Worm (Caenorhabditis elegans) whole organism, L1 larva: ENCODE data around the gene K06A1.2.

Experiments used
- F16B12.6 ChIP-seq: fragments of 150-350 bp; optimal IDR thresholded peaks from 2 replicates; lab custom pipeline; 2014; ENCODE audit warnings: missing biosample characterization, missing genetic modification characterization
- Y116A8C.19 ChIP-seq: sonication (generic microtip); optimal IDR thresholded peaks from 2 replicates; lab custom pipeline; 2016; ENCODE audit warnings: missing compliant biosample characterization, missing genetic modification characterization, borderline replicate concordance
- aha-1 ChIP-seq: fragments of 150-350 bp; optimal IDR thresholded peaks from 2 replicates; lab custom pipeline; 2014; ENCODE audit warnings: missing biosample characterization, missing genetic modification characterization
- alr-1 ChIP-seq: fragments of 200-800 bp; sonication (Bioruptor generic); optimal IDR thresholded peaks from 2 replicates; lab custom pipeline; 2018; ENCODE audit warnings: borderline replicate concordance, mild to moderate bottlenecking, missing genetic modification characterization, missing compliant biosample characterization
- aly-2 ChIP-seq: fragments of 150-350 bp; optimal IDR thresholded peaks from 2 replicates; lab custom pipeline; 2014; ENCODE audit warnings: missing biosample characterization, missing genetic modification characterization
- ceh-63 ChIP-seq: fragments of 200-800 bp; sonication (Bioruptor generic); optimal IDR thresholded peaks from 2 replicates; lab custom pipeline; 2018; ENCODE audit warnings: mild to moderate bottlenecking, missing genetic modification characterization, missing compliant biosample characterization
- dpl-1 ChIP-seq, 3 experiments: fragments of 150-350 bp in 2 of 3; sonication (generic microtip) in 1 of 3; optimal IDR thresholded peaks; 2 replicates each; lab custom pipeline; 2014 to 2017; ENCODE audit warnings: missing biosample characterization in 3 of 3, missing genetic modification characterization in 3 of 3, missing genetic modification reagents in 3 of 3
- dsc-1 ChIP-seq: sonication (generic microtip); optimal IDR thresholded peaks from 2 replicates; lab custom pipeline; 2016; ENCODE audit warnings: mild to moderate bottlenecking, missing genetic modification characterization, missing compliant biosample characterization
- egl-27 ChIP-seq, 2 experiments: fragments of 150-350 bp in 1 of 2; sonication (generic microtip); optimal IDR thresholded peaks; 3 replicates each; lab custom pipeline; 2017 to 2018; ENCODE audit warnings: missing biosample characterization in 2 of 2, missing genetic modification characterization in 2 of 2, missing genetic modification reagents in 2 of 2
- elt-2 ChIP-seq: sonication (generic microtip); optimal IDR thresholded peaks from 2 replicates; lab custom pipeline; 2016; ENCODE audit warnings: missing genetic modification characterization, mild to moderate bottlenecking, inconsistent platforms, missing compliant biosample characterization, missing genetic modification reagents
- ets-5 ChIP-seq: fragments of 200-800 bp; sonication (Bioruptor generic); IDR thresholded peaks from 2 replicates; pipeline ENCODE4 v1.3.6; 2022; ENCODE audit warnings: missing genetic modification characterization, missing compliant biosample characterization
- fkh-10 ChIP-seq: sonication (generic microtip); optimal IDR thresholded peaks from 2 replicates; lab custom pipeline; 2017; ENCODE audit warnings: missing biosample characterization, missing genetic modification reagents, missing genetic modification characterization
- fkh-4 ChIP-seq: sonication (generic microtip); optimal IDR thresholded peaks from 2 replicates; lab custom pipeline; 2016; ENCODE audit warnings: missing compliant biosample characterization, missing genetic modification characterization, borderline replicate concordance
- irx-1 ChIP-seq: sonication (generic microtip); optimal IDR thresholded peaks from 2 replicates; lab custom pipeline; 2016; ENCODE audit warnings: missing genetic modification characterization, missing compliant biosample characterization
- lin-13 ChIP-seq: fragments of 150-350 bp; optimal IDR thresholded peaks from 2 replicates; lab custom pipeline; 2014; ENCODE audit warnings: missing biosample characterization, missing genetic modification reagents, missing genetic modification characterization
- lin-14 ChIP-seq: fragments of 200-800 bp; sonication (Bioruptor generic); optimal IDR thresholded peaks from 2 replicates; lab custom pipeline; 2018; ENCODE audit warnings: mild to moderate bottlenecking, missing genetic modification characterization, moderate library complexity, missing compliant biosample characterization
- lir-3 ChIP-seq: sonication (generic microtip); optimal IDR thresholded peaks from 2 replicates; lab custom pipeline; 2016; ENCODE audit warnings: mild to moderate bottlenecking, missing genetic modification characterization, moderate library complexity, missing compliant biosample characterization; ENCODE audit not compliant: poor library complexity
- lsy-2 ChIP-seq, 2 experiments: fragments of 150-350 bp; optimal IDR thresholded peaks; 2 replicates each; lab custom pipeline; 2014; ENCODE audit warnings: missing biosample characterization in 2 of 2, missing genetic modification characterization in 2 of 2
- mdl-1 ChIP-seq, 2 experiments: fragments of 150-350 bp; optimal IDR thresholded peaks; 2 replicates each; lab custom pipeline; 2014 to 2017; ENCODE audit warnings: missing biosample characterization in 2 of 2, missing genetic modification characterization in 2 of 2, inconsistent platforms in 1 of 2
- mef-2 ChIP-seq: fragments of 150-350 bp; optimal IDR thresholded peaks from 2 replicates; lab custom pipeline; 2014; ENCODE audit warnings: missing biosample characterization, missing genetic modification characterization
- nhr-11 ChIP-seq: fragments of 150-350 bp; optimal IDR thresholded peaks from 2 replicates; lab custom pipeline; 2014; ENCODE audit warnings: missing biosample characterization, missing genetic modification characterization
- nhr-12 ChIP-seq: sonication (generic microtip); optimal IDR thresholded peaks from 2 replicates; lab custom pipeline; 2017; ENCODE audit warnings: missing biosample characterization, missing genetic modification characterization
- nhr-237 ChIP-seq: fragments of 150-350 bp; optimal IDR thresholded peaks from 2 replicates; lab custom pipeline; 2014; ENCODE audit warnings: missing biosample characterization, missing genetic modification characterization
- nhr-47 ChIP-seq: sonication (generic microtip); optimal IDR thresholded peaks from 2 replicates; lab custom pipeline; 2016; ENCODE audit warnings: mild to moderate bottlenecking, missing genetic modification characterization, moderate library complexity, missing compliant biosample characterization
- nhr-71 ChIP-seq: sonication (generic microtip); optimal IDR thresholded peaks from 2 replicates; lab custom pipeline; 2016; ENCODE audit warnings: mild to moderate bottlenecking, missing genetic modification characterization, moderate library complexity, missing compliant biosample characterization
- nhr-77 ChIP-seq: fragments of 150-350 bp; optimal IDR thresholded peaks from 2 replicates; lab custom pipeline; 2014; ENCODE audit warnings: missing biosample characterization, missing genetic modification characterization
- nhr-84 ChIP-seq: sonication (generic microtip); optimal IDR thresholded peaks from 2 replicates; lab custom pipeline; 2017; ENCODE audit warnings: missing biosample characterization, missing genetic modification characterization
- pag-3 ChIP-seq: sonication (generic microtip); optimal IDR thresholded peaks from 2 replicates; lab custom pipeline; 2017; ENCODE audit warnings: missing genetic modification characterization, mild to moderate bottlenecking, missing compliant biosample characterization, antibody characterized with exemption, borderline replicate concordance; ENCODE audit not compliant: insufficient read depth
- rnt-1 ChIP-seq: sonication (generic microtip); optimal IDR thresholded peaks from 2 replicates; lab custom pipeline; 2016; ENCODE audit warnings: mild to moderate bottlenecking, missing genetic modification characterization, moderate library complexity, missing compliant biosample characterization
- snu-23 ChIP-seq: sonication (generic microtip); optimal IDR thresholded peaks from 2 replicates; lab custom pipeline; 2016; ENCODE audit warnings: missing genetic modification characterization, missing compliant biosample characterization
- swsn-7 ChIP-seq: sonication (generic microtip); optimal IDR thresholded peaks from 2 replicates; lab custom pipeline; 2016; ENCODE audit warnings: missing genetic modification characterization, missing compliant biosample characterization
- tbx-2 ChIP-seq: sonication (generic microtip); optimal IDR thresholded peaks from 2 replicates; lab custom pipeline; 2016; ENCODE audit warnings: missing genetic modification characterization, missing compliant biosample characterization
- unc-130 ChIP-seq: fragments of 150-350 bp; optimal IDR thresholded peaks from 2 replicates; lab custom pipeline; 2017; ENCODE audit warnings: missing biosample characterization, missing genetic modification characterization, inconsistent platforms
- unc-98 ChIP-seq: fragments of 200-800 bp; sonication (Bioruptor generic); IDR thresholded peaks from 2 replicates; pipeline ENCODE4 v1.3.6; 2022; ENCODE audit warnings: missing genetic modification characterization, missing compliant biosample characterization
- ztf-11 ChIP-seq, 2 experiments: sonication (generic microtip); optimal IDR thresholded peaks; 2 replicates each; lab custom pipeline; 2016 to 2017; ENCODE audit warnings: missing genetic modification characterization in 2 of 2, missing biosample characterization in 1 of 2, missing compliant biosample characterization in 1 of 2
- ztf-4 ChIP-seq: fragments of 150-350 bp; optimal IDR thresholded peaks from 2 replicates; lab custom pipeline; 2014; ENCODE audit warnings: missing biosample characterization, missing genetic modification characterization

The K06A1.2 gene

DNA sequence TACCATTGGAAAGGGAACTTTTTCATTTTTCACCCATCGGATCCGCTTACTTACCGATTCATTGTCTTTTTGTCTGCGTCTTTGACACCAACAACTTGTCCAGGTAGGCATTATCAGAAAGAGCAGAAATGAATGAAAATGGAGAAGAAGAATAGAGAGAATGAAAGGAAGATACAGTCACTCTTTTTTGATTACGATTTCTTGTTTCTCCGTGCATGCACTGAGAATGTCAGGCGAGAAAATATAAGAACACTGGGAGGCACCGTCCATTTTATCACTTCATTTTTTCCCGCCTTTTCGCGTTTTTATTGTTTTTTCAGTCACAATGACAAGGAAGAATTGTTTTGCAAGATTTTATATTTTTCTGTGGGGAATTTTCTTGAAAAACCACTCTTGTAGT lies 25.5 kb downstream of the K06A1.2 start:
- TF ChIP-seq elt-2 (tag; lab: Kevin White, UChicago), result peak; percentile 43
- no peak for TF ChIP-seq lin-13 (GFP tag; lab: Kevin White, UChicago)

DNA sequence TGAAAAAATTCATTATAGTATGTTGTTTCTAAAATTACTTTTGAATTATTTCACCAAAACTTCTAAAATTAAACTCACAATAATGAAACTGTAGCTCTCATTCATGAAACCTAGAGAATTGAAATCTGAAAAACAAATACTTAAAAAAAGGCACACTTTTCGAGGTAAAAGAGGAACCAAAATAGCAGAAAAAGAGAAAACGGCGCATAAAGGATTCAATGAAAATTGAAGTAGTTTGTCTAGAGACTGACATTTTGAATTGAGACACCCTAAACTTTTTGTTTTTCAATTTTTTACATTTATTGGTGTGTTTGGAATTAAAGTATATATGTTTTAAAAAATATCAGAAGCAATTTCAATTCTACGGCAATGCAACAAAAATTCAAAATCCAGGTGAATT lies 27.2 kb downstream of the K06A1.2 start, which contains the start of gene dgk-5:
Gene dgk-5, minus strand, starts transcription at position 101 of the 400 bp plus-strand sequence.
- TF ChIP-seq nhr-11 (tag; lab: Kevin White, UChicago) (no peak), unc-98 (no peak), fkh-10 (GFP tag; lab: Kevin White, UChicago) (no peak), tbx-2 (tag; lab: Kevin White, UChicago) (no peak), Y116A8C.19 (no peak), ztf-4 (tag; lab: Kevin White, UChicago) (no peak), nhr-47 (tag; lab: Kevin White, UChicago) (no peak), nhr-12 (tag; lab: Kevin White, UChicago) (no peak), F16B12.6 (tag; lab: Kevin White, UChicago) (no peak), egl-27 (tag; optimal IDR thresholded peaks at IDR 0.05; lab: Kevin White, UChicago) (no peak), fkh-4 (no peak), lin-13 (GFP tag; lab: Kevin White, UChicago) (no peak), lir-3 (no peak)

DNA sequence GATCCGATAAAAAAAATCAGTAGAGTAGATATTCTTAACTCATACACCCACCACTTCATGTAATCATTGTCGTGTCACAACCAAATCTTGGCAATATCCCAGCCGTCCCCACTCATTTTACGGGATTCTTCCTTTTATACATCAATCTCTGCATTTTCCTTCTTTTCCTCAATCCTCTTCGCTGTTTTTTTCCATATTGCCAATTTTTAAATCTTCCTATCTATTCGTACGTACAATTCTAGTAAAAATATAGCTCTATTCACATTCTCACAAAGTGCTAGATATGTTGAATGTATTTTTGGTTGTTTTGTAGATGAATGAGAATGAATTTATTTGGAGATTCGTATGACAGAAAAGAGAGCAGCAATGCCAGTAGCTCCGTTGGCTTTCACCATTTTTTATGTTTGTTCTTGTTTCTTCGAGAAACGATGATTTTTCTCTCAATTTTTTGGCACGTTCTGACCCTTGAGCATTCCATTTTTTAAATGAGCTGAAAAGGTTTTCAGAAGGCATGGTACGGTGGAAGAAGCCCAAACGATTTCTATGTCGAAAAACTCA lies 31.4 kb downstream of the K06A1.2 start, which contains the start of gene T28D9.16:
Gene T28D9.16, plus strand, starts transcription at position 508 of the 558 bp plus-strand sequence.
- no peak for TF ChIP-seq lir-3
- no peak for TF ChIP-seq swsn-7
- TF ChIP-seq nhr-77 (tag; lab: Kevin White, UChicago), result no peak
- no peak for TF ChIP-seq nhr-47 (tag; lab: Kevin White, UChicago)
- no peak for TF ChIP-seq Y116A8C.19
- no peak for TF ChIP-seq dpl-1 (GFP tag; optimal IDR thresholded peaks at IDR 0.05; lab: Kevin White, UChicago)
- no peak for TF ChIP-seq aly-2 (tag; lab: Kevin White, UChicago)
- no peak for TF ChIP-seq alr-1
- TF ChIP-seq, all 84 proteins: peak for 0

DNA sequence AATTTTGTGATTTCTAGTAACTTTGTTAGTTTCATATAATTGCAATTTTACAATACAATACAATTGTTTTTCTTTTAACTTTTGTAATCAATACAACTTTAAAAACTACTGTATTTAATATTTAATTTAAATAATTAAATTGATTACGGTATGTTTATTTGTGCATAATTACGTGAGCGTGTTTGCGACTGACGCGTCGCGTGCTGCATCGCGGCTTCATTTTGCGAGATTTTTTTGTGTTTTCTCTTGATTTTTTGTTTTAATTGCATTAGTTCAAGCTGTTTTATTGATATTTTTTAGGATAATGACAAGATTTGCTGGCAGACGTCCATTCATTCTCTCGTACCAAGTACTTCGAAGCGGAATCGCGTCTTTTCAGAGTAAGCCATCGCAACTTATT lies 32.8 kb downstream of the K06A1.2 start, which contains the start of gene T28D9.4:
Gene T28D9.4, plus strand, starts transcription at position 301 of the 400 bp plus-strand sequence.
- TF ChIP-seq nhr-237 (tag; lab: Kevin White, UChicago) (no peak), irx-1 (tag; lab: Kevin White, UChicago) (no peak), ets-5 (GFP tag; lab: Robert Waterston, UW) (no peak), ceh-63 (GFP tag; lab: Kevin White, UChicago) (no peak), mef-2 (tag; lab: Kevin White, UChicago) (no peak), aly-2 (tag; lab: Kevin White, UChicago) (no peak), dsc-1 (no peak), aha-1 (tag; lab: Kevin White, UChicago) (no peak), tbx-2 (tag; lab: Kevin White, UChicago) (no peak), rnt-1 (no peak), ztf-11 (tag; optimal IDR thresholded peaks at IDR 0.05; lab: Kevin White, UChicago) (no peak), pag-3 (tag; lab: Kevin White, UChicago) (no peak), nhr-84 (tag; lab: Kevin White, UChicago) (no peak), mdl-1 (tag; optimal IDR thresholded peaks at IDR 0.05; lab: Kevin White, UChicago) (no peak)

DNA sequence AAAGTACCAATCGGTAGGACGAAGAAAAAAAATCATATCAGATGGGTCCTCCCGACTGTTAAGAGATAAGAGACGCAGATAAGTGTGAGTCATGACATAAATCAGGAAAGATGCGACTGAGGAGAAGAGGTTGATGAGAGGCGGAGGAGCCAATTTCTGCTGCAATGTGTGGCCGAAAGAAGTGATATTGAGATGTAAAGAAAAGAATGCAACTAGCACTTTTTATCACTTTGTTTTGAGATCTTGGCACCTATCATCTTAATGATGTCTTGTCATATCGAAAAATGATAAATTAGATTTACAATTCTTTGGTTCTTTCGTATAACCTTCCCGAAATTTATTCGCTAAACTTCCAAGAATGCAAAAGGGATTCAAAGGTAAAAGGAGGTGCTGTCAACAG lies 38.3 kb downstream of the K06A1.2 start, which contains the start of gene del-10:
Gene del-10, minus strand, starts transcription at position 24 of the 400 bp plus-strand sequence.
- peak in 1 of 2 experiments; percentile 12 for TF ChIP-seq lsy-2 (tag; optimal IDR thresholded peaks at IDR 0.05; lab: Kevin White, UChicago)
- TF ChIP-seq unc-130 (tag; lab: Kevin White, UChicago), result peak; percentile 17
- TF ChIP-seq rnt-1, result peak; percentile 56
- TF ChIP-seq lin-14 (GFP tag; lab: Kevin White, UChicago), result peak; percentile 27
- no peak for TF ChIP-seq snu-23
- TF ChIP-seq ztf-11 (tag; optimal IDR thresholded peaks at IDR 0.05; lab: Kevin White, UChicago), result no peak
- peak; percentile 12 for TF ChIP-seq nhr-71 (tag; lab: Kevin White, UChicago)
- TF ChIP-seq, all 84 proteins: peak for 5
